Worm (Caenorhabditis elegans): ENCODE data around the gene pde-2.

The pde-2 gene

DNA sequence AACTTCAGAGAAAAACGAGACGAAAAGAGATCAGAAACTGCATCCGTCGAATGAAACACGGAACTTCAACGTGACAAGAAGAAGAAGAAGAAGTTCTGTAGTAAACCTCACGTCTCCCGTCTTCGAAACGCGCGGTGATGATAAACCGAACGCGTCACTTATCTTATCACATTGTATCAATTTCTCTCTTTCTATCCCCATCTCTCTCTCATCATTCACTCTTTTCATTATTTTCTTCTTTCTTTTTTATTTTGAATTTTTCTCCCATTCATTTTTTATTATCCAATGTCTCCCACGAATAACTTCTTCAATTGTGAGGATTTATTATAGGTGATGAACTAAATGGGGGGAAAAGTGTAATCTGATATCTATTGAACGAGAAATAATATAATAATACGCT is 5.2 kb upstream of the pde-2 start:
- TF ChIP-seq tab-1 (GFP tag; IDR thresholded peaks at IDR 0.05): no peak
- TF ChIP-seq ztf-23 (GFP tag; IDR thresholded peaks at IDR 0.05): no peak
- TF ChIP-seq ref-1 (GFP tag; conservative IDR thresholded peaks at IDR 0.05): no peak
- TF ChIP-seq ztf-29 (GFP tag; IDR thresholded peaks at IDR 0.05): no peak
- TF ChIP-seq T22C8.4 (GFP tag; IDR thresholded peaks at IDR 0.05): no peak
- TF ChIP-seq flt-1 (GFP tag; IDR thresholded peaks at IDR 0.05): no peak
- no peak for TF ChIP-seq med-1 (GFP tag; optimal IDR thresholded peaks at IDR 0.05; ENCODE audit: insufficient read depth)
- TF ChIP-seq cog-1 (tag; optimal IDR thresholded peaks at IDR 0.05): no peak
- TF ChIP-seq klf-2 (GFP tag; conservative IDR thresholded peaks at IDR 0.05): no peak

DNA sequence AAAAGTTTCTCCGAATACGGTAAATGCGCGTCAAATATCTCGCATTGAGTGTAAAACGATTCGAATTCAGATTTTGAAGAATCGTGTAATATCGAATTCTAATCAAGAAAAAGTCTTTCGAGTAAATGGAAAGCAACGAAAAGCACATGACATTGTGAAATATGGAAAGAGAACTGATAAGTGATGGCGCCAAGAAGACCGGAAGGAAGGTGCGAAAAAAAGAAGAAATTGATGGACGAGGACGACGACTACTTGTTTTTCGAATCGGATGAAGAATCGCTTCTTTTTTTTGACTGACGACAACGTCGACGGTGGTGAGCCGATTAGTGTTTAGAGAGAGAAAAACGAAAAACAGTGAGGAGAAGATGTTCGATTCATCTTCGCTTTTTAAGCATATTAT is 4.3 kb upstream of the pde-2 start:
- TF ChIP-seq flt-1 (GFP tag; IDR thresholded peaks at IDR 0.05) (no peak), T22C8.4 (GFP tag; IDR thresholded peaks at IDR 0.05) (no peak), tab-1 (GFP tag; IDR thresholded peaks at IDR 0.05) (no peak), ztf-29 (GFP tag; IDR thresholded peaks at IDR 0.05) (no peak), ztf-23 (GFP tag; IDR thresholded peaks at IDR 0.05) (no peak), ref-1 (GFP tag; conservative IDR thresholded peaks at IDR 0.05) (no peak), med-1 (GFP tag; optimal IDR thresholded peaks at IDR 0.05; ENCODE audit: insufficient read depth) (no peak), klf-2 (GFP tag; conservative IDR thresholded peaks at IDR 0.05) (no peak), cog-1 (tag; optimal IDR thresholded peaks at IDR 0.05) (no peak)

DNA sequence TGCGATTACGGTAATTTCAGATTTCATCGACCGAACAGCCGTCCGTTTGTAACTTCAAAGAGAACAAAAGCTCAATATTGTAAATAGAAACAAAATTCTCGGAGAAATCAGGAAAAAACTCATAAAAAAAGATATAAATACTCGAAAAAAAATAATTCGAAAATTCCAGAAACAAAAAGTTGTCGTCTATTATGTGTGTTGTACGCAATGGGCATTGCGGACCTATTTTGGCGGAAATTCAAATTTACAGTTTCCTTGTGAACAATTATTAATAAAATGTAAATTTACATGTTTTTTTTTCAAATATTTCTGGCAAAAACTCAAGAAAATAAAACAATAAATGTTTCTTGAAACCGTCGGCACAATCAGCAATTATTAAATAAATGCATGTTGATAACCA is 3.8 kb upstream of the pde-2 start:
- TF ChIP-seq T22C8.4 (GFP tag; IDR thresholded peaks at IDR 0.05): no peak

DNA sequence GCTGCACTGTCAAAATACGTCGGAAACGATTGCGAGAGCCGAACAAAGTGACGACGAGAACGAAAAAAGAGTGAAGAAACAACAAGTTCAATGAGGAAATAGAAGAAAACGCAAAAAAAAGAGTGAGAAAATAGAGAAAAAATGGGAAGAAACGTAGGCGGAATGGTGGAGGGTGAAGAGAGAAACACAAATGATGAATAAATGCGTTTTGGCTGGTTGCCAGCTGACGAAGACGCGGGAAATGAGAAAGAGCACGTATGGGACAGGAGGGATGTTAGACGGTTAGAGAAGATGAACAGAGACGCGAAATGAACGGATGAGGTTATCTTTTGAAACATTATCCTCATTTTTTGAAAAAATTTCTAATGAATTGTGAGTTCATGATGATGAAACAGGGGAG is 3.3 kb upstream of the pde-2 start:
- TF ChIP-seq ref-1 (GFP tag; conservative IDR thresholded peaks at IDR 0.05) (no peak), ztf-23 (GFP tag; IDR thresholded peaks at IDR 0.05) (no peak)

DNA sequence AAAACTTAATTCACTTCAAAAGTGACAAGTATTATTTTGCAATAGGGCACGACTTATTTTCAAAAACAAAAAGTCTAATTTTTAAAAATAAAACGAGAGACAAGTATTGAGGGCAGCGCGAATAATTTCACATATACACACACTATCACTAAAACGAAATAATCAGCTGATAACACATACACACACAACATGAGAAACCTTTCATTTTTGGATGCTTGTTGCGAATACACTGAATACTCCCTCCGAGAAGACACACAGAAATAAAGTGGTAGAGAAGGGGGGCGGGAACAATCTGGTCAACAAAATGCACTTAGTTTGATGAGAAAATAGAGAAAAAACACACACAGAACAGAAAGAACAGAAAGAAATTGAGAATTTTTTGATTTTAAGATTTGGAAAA is 2.7 kb upstream of the pde-2 start:
- TF ChIP-seq med-1 (GFP tag; optimal IDR thresholded peaks at IDR 0.05; ENCODE audit: insufficient read depth): no peak

DNA sequence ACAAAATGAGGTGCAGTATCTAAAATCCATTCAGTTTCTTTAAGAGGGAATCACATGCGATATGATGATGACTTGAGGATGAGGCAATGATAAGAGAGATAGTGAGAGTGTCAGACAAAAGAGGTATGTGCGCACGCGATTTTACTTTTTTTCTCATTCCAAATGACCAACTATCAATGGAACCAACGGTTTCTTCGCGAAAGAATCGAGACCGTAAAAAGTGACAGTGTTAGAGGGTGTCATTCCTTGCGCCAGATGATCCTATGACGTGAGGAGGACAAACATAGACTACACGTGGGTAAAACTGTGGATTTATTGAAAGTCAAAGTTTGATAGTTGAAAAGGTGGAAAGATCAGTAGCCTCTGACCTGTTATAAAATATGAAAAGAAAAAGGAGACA is 2.1 kb upstream of the pde-2 start:
- TF ChIP-seq med-1 (GFP tag; optimal IDR thresholded peaks at IDR 0.05; ENCODE audit: insufficient read depth): no peak
- no peak for TF ChIP-seq ztf-23 (GFP tag; IDR thresholded peaks at IDR 0.05)
- TF ChIP-seq ztf-29 (GFP tag; IDR thresholded peaks at IDR 0.05): no peak
- TF ChIP-seq flt-1 (GFP tag; IDR thresholded peaks at IDR 0.05): no peak
- TF ChIP-seq ref-1 (GFP tag; conservative IDR thresholded peaks at IDR 0.05): no peak
- TF ChIP-seq cog-1 (tag; optimal IDR thresholded peaks at IDR 0.05): no peak
- no peak for TF ChIP-seq T22C8.4 (GFP tag; IDR thresholded peaks at IDR 0.05)
- no peak for TF ChIP-seq klf-2 (GFP tag; conservative IDR thresholded peaks at IDR 0.05)
- no peak for TF ChIP-seq tab-1 (GFP tag; IDR thresholded peaks at IDR 0.05)

DNA sequence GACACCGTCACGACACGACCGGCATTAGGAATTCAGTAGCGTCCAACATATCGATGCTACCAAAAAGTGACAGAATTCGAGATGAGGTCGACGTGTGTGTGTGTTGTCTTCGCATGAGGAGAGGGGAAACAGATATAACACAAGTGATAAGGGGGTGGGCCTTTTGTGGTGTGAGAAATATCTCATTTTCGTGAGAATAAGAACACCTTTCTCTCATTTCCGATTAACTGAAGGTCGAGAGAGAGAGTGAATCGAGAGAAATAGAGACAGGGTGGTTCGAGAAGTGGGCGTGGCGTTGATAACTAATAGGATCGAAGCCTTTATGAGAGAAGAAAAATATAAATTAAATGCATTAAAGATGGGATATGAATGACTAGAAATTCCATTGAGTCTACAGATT is 1.4 kb upstream of the pde-2 start:
- TF ChIP-seq flt-1 (GFP tag; IDR thresholded peaks at IDR 0.05): no peak

DNA sequence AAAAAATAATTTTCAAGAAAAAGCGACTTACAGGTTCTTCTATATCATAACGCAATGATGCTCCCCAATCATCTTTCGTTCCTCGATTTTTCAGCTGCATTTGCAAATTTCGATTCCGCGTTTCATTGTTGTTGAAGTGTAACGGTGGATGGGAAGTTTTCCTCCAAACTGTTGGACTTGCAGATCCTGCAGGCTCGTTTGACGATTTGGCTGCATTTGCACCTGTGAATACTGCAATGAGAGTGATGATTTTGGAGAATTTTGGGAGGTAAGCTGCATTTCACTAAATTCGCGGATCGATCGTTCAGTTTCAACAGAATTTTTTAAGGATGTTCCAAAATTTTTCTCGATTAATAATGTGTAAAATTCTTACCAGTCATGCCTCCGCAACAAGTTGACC is 805 bp downstream of the pde-2 start:
- no peak for TF ChIP-seq T22C8.4 (GFP tag; IDR thresholded peaks at IDR 0.05)
- TF ChIP-seq ztf-23 (GFP tag; IDR thresholded peaks at IDR 0.05): no peak
- TF ChIP-seq ref-1 (GFP tag; conservative IDR thresholded peaks at IDR 0.05): no peak
- no peak for TF ChIP-seq tab-1 (GFP tag; IDR thresholded peaks at IDR 0.05)
- TF ChIP-seq med-1 (GFP tag; optimal IDR thresholded peaks at IDR 0.05; ENCODE audit: insufficient read depth): no peak
- TF ChIP-seq ztf-29 (GFP tag; IDR thresholded peaks at IDR 0.05): no peak
- no peak for TF ChIP-seq flt-1 (GFP tag; IDR thresholded peaks at IDR 0.05)
- TF ChIP-seq cog-1 (tag; optimal IDR thresholded peaks at IDR 0.05): no peak
- no peak for TF ChIP-seq klf-2 (GFP tag; conservative IDR thresholded peaks at IDR 0.05)

DNA sequence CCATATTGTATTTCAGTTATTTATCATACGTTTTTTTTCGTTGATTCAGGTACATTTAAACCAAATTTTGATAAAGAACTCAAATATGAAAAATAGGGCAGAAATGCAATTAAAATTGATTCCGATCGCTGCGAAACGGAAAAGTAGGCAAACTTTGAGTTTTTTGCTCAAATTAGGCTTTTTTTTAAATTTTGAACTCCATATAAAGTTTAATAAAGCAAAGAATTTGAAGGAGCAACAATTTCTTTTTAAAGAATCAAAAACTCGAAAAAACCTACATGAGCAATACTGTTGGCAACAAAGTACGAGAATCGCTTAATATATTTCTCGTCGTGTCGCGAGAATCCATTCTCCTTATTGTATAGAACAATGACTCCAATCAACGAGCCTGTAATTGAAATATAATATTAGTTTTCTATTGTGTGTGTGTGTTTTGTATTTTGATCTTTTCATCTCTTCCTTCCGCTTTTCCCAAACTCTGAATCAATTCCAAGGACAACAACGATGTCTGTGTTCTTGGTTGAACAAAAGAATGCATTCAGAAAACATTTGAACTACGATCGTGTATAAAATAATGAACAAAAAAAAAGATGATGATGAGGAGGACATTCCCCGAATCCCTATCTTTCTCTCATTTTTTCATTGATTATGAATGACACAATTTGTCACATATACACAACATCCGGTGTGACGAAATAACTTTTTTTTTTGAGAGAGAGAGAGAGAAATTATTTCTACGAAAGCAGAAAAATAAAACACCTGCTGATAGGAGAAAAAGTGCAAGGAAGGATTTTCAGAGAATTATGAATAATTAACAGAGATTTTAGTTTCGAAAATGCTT is 3.0 kb downstream of the pde-2 start:
- TF ChIP-seq T22C8.4 (GFP tag; IDR thresholded peaks at IDR 0.05) (no peak), cog-1 (tag; optimal IDR thresholded peaks at IDR 0.05) (no peak), ztf-23 (GFP tag; IDR thresholded peaks at IDR 0.05) (no peak), tab-1 (GFP tag; IDR thresholded peaks at IDR 0.05) (no peak), klf-2 (GFP tag; conservative IDR thresholded peaks at IDR 0.05) (no peak), flt-1 (GFP tag; IDR thresholded peaks at IDR 0.05) (no peak), med-1 (GFP tag; optimal IDR thresholded peaks at IDR 0.05; ENCODE audit: insufficient read depth) (no peak), ztf-29 (GFP tag; IDR thresholded peaks at IDR 0.05) (no peak), ref-1 (GFP tag; conservative IDR thresholded peaks at IDR 0.05) (no peak)

DNA sequence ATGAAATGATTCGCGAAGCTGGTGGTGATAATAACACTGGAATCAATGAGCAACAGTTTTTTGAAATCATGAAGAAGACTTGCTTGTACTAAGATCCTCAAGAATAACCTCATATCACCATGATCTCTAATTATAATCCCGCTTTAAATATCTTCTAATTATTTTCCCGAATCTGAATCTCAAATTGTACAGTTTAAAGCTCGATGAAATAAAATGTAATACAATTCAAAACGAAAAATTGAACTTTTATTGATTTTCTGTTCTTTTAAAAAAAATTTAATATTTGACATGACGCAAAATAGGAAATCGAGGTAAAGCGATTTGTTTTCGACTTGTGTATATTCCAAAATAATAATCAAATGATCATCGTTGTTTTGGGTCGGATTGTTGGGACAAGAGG is 6.9 kb downstream of the pde-2 start:
- no peak for TF ChIP-seq med-1 (GFP tag; optimal IDR thresholded peaks at IDR 0.05; ENCODE audit: insufficient read depth)
- no peak for TF ChIP-seq ref-1 (GFP tag; conservative IDR thresholded peaks at IDR 0.05)
- no peak for TF ChIP-seq ztf-23 (GFP tag; IDR thresholded peaks at IDR 0.05)
- no peak for TF ChIP-seq flt-1 (GFP tag; IDR thresholded peaks at IDR 0.05)

DNA sequence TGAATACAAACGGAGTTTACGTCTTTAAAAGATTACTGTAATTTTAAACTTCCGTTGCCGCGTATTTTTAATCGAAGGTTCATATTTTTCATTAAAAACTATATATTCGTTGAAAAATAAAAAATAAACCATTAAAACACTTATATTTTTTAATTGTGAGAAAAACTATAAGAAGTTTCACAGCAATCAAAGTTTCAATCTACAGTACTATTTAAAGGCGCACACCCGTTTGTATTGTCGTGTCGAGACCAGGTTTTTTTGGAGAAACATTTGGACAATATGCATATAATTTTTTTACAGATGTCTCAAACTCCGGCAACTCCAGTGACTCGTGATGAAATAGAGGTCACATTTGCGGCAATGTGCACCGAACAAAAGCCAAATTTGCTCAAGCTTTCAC is 7.9 kb downstream of the pde-2 start, which contains the start of gene R08D7.5:
Gene R08D7.5 (plus strand): TSS at position 301 of the 400 bp plus-strand sequence.
- TF ChIP-seq ztf-23 (GFP tag; IDR thresholded peaks at IDR 0.05) (no peak), cog-1 (tag; optimal IDR thresholded peaks at IDR 0.05) (no peak), ref-1 (GFP tag; conservative IDR thresholded peaks at IDR 0.05) (no peak), tab-1 (GFP tag; IDR thresholded peaks at IDR 0.05) (no peak), med-1 (GFP tag; optimal IDR thresholded peaks at IDR 0.05; ENCODE audit: insufficient read depth) (no peak), ztf-29 (GFP tag; IDR thresholded peaks at IDR 0.05) (no peak), klf-2 (GFP tag; conservative IDR thresholded peaks at IDR 0.05) (no peak), flt-1 (GFP tag; IDR thresholded peaks at IDR 0.05) (no peak), T22C8.4 (GFP tag; IDR thresholded peaks at IDR 0.05) (no peak)

Data from whole organism, midembryonic.